Fruit fly (Drosophila melanogaster) whole organism, embryonic: Measurements from ENCODE around the gene hgo.

Experiments used
- Abd-B ChIP-seq: fragments of 200-800 bp; sonication (Bioruptor generic); optimal IDR thresholded peaks from 2 replicates; lab custom pipeline; 2018; ENCODE audit warnings: missing biosample characterization, mild to moderate bottlenecking, missing genetic modification characterization, moderate library complexity
- Atf-2 ChIP-seq: fragments of 200-800 bp; sonication (Bioruptor generic); optimal IDR thresholded peaks from 2 replicates; lab custom pipeline; 2016; ENCODE audit warnings: missing biosample characterization, missing genetic modification characterization
- Awh ChIP-seq: fragments of 200-800 bp; sonication (Bioruptor generic); IDR thresholded peaks from 2 replicates; pipeline ENCODE4, ENCODE4 v1.3.6; 2022; ENCODE audit warnings: missing biosample characterization, missing genetic modification characterization
- BEAF-32 ChIP-seq: fragments of 200-800 bp; sonication (Bioruptor generic); optimal IDR thresholded peaks from 3 replicates; lab custom pipeline; 2017; ENCODE audit warnings: missing biosample characterization, missing genetic modification characterization, mild to moderate bottlenecking, moderate library complexity, missing genetic modification reagents
- CG10654 ChIP-seq: fragments of 200-800 bp; sonication (Bioruptor generic); optimal IDR thresholded peaks from 2 replicates; lab custom pipeline; 2016; ENCODE audit warnings: missing biosample characterization, missing genetic modification characterization
- CG10959 ChIP-seq: fragments of 200-800 bp; sonication (Bioruptor generic); IDR thresholded peaks from 2 replicates; pipeline ENCODE4 v1.3.6; 2022; ENCODE audit warnings: missing biosample characterization, missing genetic modification characterization
- CG13775 ChIP-seq: fragments of 200-800 bp; sonication (Bioruptor generic); optimal IDR thresholded peaks from 3 replicates; lab custom pipeline; 2017; ENCODE audit warnings: missing biosample characterization, mild to moderate bottlenecking, missing genetic modification characterization
- CG14441 ChIP-seq: fragments of 200-800 bp; sonication (Bioruptor generic); IDR thresholded peaks from 2 replicates; pipeline ENCODE4 v1.3.6; 2022; ENCODE audit warnings: missing biosample characterization, missing genetic modification characterization
- CG14710 ChIP-seq: fragments of 200-800 bp; sonication (Bioruptor generic); optimal IDR thresholded peaks from 3 replicates; lab custom pipeline; 2019; ENCODE audit warnings: missing biosample characterization, mild to moderate bottlenecking, missing genetic modification characterization, moderate library complexity
- CG14860 ChIP-seq: fragments of 200-800 bp; sonication (Bioruptor generic); IDR thresholded peaks from 3 replicates; pipeline ENCODE4 v1.3.6; 2022; ENCODE audit warnings: missing biosample characterization, missing genetic modification characterization; ENCODE audit not compliant: partially characterized antibody
- CG2129 ChIP-seq: fragments of 200-800 bp; sonication (Bioruptor generic); IDR thresholded peaks from 2 replicates; pipeline ENCODE4 v1.3.6; 2022; ENCODE audit warnings: missing biosample characterization, missing genetic modification characterization; ENCODE audit not compliant: partially characterized antibody
- CG2712 ChIP-seq: fragments of 200-800 bp; optimal IDR thresholded peaks from 3 replicates; lab custom pipeline; 2019; ENCODE audit warnings: missing biosample characterization, mild to moderate bottlenecking, missing genetic modification characterization, moderate library complexity
- CG33213 ChIP-seq: fragments of 200-800 bp; sonication (Bioruptor generic); optimal IDR thresholded peaks from 3 replicates; lab custom pipeline; 2016; ENCODE audit warnings: missing biosample characterization, missing genetic modification characterization
- CG4707 ChIP-seq: fragments of 200-800 bp; sonication (Bioruptor generic); optimal IDR thresholded peaks from 2 replicates; lab custom pipeline; 2018; ENCODE audit warnings: missing biosample characterization, mild to moderate bottlenecking, missing genetic modification characterization, moderate library complexity
- CG6813 ChIP-seq: fragments of 200-800 bp; sonication (Bioruptor generic); optimal IDR thresholded peaks from 2 replicates; lab custom pipeline; 2017; ENCODE audit warnings: missing biosample characterization, missing genetic modification characterization, mild to moderate bottlenecking, moderate library complexity, missing genetic modification reagents
- CG7963 ChIP-seq: fragments of 200-800 bp; sonication (Bioruptor generic); IDR thresholded peaks from 3 replicates; pipeline ENCODE4 v1.3.6; 2022; ENCODE audit warnings: missing biosample characterization, missing genetic modification characterization; ENCODE audit not compliant: partially characterized antibody
- CG9817 ChIP-seq: fragments of 200-800 bp; sonication (Bioruptor generic); optimal IDR thresholded peaks from 2 replicates; lab custom pipeline; 2018; ENCODE audit warnings: missing biosample characterization, mild to moderate bottlenecking, missing genetic modification characterization, moderate library complexity
- Camta ChIP-seq: fragments of 200-800 bp; sonication (Bioruptor generic); optimal IDR thresholded peaks from 2 replicates; lab custom pipeline; 2016; ENCODE audit warnings: missing biosample characterization, missing genetic modification characterization
- Chrac-16 ChIP-seq: fragments of 200-800 bp; sonication (Bioruptor generic); optimal IDR thresholded peaks from 3 replicates; lab custom pipeline; 2016; ENCODE audit warnings: missing biosample characterization, missing genetic modification characterization
- Dek ChIP-seq: fragments of 200-800 bp; sonication (Bioruptor generic); optimal IDR thresholded peaks from 3 replicates; lab custom pipeline; 2019; ENCODE audit warnings: missing biosample characterization, mild to moderate bottlenecking, missing genetic modification characterization, moderate library complexity
- Dref ChIP-seq: fragments of 200-800 bp; sonication (Bioruptor generic); IDR thresholded peaks from 2 replicates; pipeline ENCODE4 v1.3.6; 2022; ENCODE audit warnings: missing biosample characterization, missing genetic modification characterization
- E2f2 ChIP-seq: fragments of 200-800 bp; sonication (Bioruptor generic); IDR thresholded peaks from 2 replicates; pipeline ENCODE4 v1.3.6; 2022; ENCODE audit warnings: missing biosample characterization, missing genetic modification characterization
- Fer2 ChIP-seq: fragments of 200-800 bp; sonication (Bioruptor generic); optimal IDR thresholded peaks from 2 replicates; lab custom pipeline; 2018; ENCODE audit warnings: missing biosample characterization, mild to moderate bottlenecking, missing genetic modification characterization, moderate library complexity
- HLH4C ChIP-seq: fragments of 200-800 bp; sonication (Bioruptor generic); IDR thresholded peaks from 3 replicates; pipeline ENCODE4 v1.3.6; 2022; ENCODE audit warnings: missing biosample characterization, missing genetic modification characterization; ENCODE audit not compliant: partially characterized antibody
- HmgZ ChIP-seq: fragments of 200-800 bp; sonication (Bioruptor generic); optimal IDR thresholded peaks from 2 replicates; lab custom pipeline; 2018; ENCODE audit warnings: missing biosample characterization, mild to moderate bottlenecking, missing genetic modification characterization
- Hr78 ChIP-seq, 2 experiments: fragments of 200-800 bp in 1 of 2; fragments of >200 bp in 1 of 2; sonication (Bioruptor generic) in 1 of 2; optimal IDR thresholded peaks; 2 replicates each; lab custom pipeline; 2017 to 2019; ENCODE audit warnings: missing biosample characterization in 2 of 2, missing genetic modification characterization in 2 of 2, mild to moderate bottlenecking in 1 of 2, moderate library complexity in 1 of 2
- MBD-R2 ChIP-seq: fragments of 200-800 bp; sonication (Bioruptor generic); IDR thresholded peaks from 2 replicates; pipeline ENCODE4 v1.3.6; 2022; ENCODE audit warnings: missing biosample characterization, missing genetic modification characterization
- Nf-YB ChIP-seq: fragments of 200-800 bp; sonication (Bioruptor generic); optimal IDR thresholded peaks from 3 replicates; lab custom pipeline; 2019; ENCODE audit warnings: missing biosample characterization, mild to moderate bottlenecking, missing genetic modification characterization, moderate library complexity
- Spps ChIP-seq: fragments of 200-800 bp; sonication (Bioruptor generic); optimal IDR thresholded peaks from 2 replicates; lab custom pipeline; 2018; ENCODE audit warnings: missing biosample characterization, mild to moderate bottlenecking, missing genetic modification characterization
- Sry-β ChIP-seq: fragments of 200-800 bp; sonication (Bioruptor generic); optimal IDR thresholded peaks from 2 replicates; lab custom pipeline; 2018; ENCODE audit warnings: missing biosample characterization, mild to moderate bottlenecking, missing genetic modification characterization, moderate library complexity
- Sry-δ ChIP-seq: fragments of 200-800 bp; sonication (Bioruptor generic); optimal IDR thresholded peaks from 2 replicates; lab custom pipeline; 2016; ENCODE audit warnings: missing biosample characterization, missing genetic modification characterization
- amos ChIP-seq: fragments of 200-800 bp; sonication (Bioruptor generic); IDR thresholded peaks from 2 replicates; pipeline ENCODE4 v1.3.6; 2022; ENCODE audit warnings: missing biosample characterization, missing genetic modification characterization; ENCODE audit not compliant: partially characterized antibody
- esg ChIP-seq: fragments of 200-800 bp; sonication (Bioruptor generic); conservative IDR thresholded peaks from 2 replicates; pipeline ENCODE4 v1.3.6; 2022; ENCODE audit warnings: missing biosample characterization, missing genetic modification characterization
- fd102C ChIP-seq: fragments of 200-800 bp; sonication (Bioruptor generic); optimal IDR thresholded peaks from 2 replicates; lab custom pipeline; 2018; ENCODE audit warnings: missing biosample characterization, mild to moderate bottlenecking, missing genetic modification characterization, moderate library complexity
- gce ChIP-seq: fragments of 200-800 bp; sonication (Bioruptor generic); IDR thresholded peaks from 3 replicates; pipeline ENCODE4 v1.3.6; 2022; ENCODE audit warnings: missing biosample characterization, missing genetic modification characterization
- ind ChIP-seq: fragments of 200-800 bp; sonication (Bioruptor generic); optimal IDR thresholded peaks from 3 replicates; lab custom pipeline; 2016; ENCODE audit warnings: missing biosample characterization, missing genetic modification characterization
- inv ChIP-seq: fragments of 200-800 bp; sonication (Bioruptor generic); IDR thresholded peaks from 2 replicates; pipeline ENCODE4 v1.3.6; 2022; ENCODE audit warnings: missing biosample characterization, missing genetic modification characterization; ENCODE audit not compliant: partially characterized antibody
- lilli ChIP-seq: fragments of 200-800 bp; sonication (Bioruptor generic); optimal IDR thresholded peaks from 3 replicates; lab custom pipeline; 2016; ENCODE audit warnings: missing biosample characterization, missing genetic modification characterization
- lola ChIP-seq, 3 experiments: fragments of >200 bp in 2 of 3; fragments of 200-800 bp in 1 of 3; sonication (Bioruptor generic) in 1 of 3; optimal IDR thresholded peaks; 2 replicates each; lab custom pipeline; 2017 to 2019; ENCODE audit warnings: missing biosample characterization in 3 of 3, missing genetic modification characterization in 3 of 3, mild to moderate bottlenecking in 1 of 3, moderate library complexity in 1 of 3
- nmo ChIP-seq: fragments of 200-800 bp; sonication (Bioruptor generic); optimal IDR thresholded peaks from 2 replicates; lab custom pipeline; 2018; ENCODE audit warnings: missing biosample characterization, mild to moderate bottlenecking, missing genetic modification characterization, moderate library complexity
- phol ChIP-seq: fragments of 200-800 bp; sonication (Bioruptor generic); optimal IDR thresholded peaks from 3 replicates; lab custom pipeline; 2018; ENCODE audit warnings: missing biosample characterization, mild to moderate bottlenecking, missing genetic modification characterization, moderate library complexity
- pita ChIP-seq: fragments of 200-800 bp; sonication (Bioruptor generic); optimal IDR thresholded peaks from 2 replicates; lab custom pipeline; 2017; ENCODE audit warnings: missing biosample characterization, mild to moderate bottlenecking, missing genetic modification characterization
- prd ChIP-seq, 3 experiments: fragments of >200 bp in 2 of 3; fragments of 200-800 bp in 1 of 3; sonication (Bioruptor generic) in 1 of 3; optimal IDR thresholded peaks in 2 of 3; IDR thresholded peaks in 1 of 3; 2 replicates in 2 of 3; 3 replicates in 1 of 3; pipeline versions ENCODE4 v1.3.6 to Lab custom; 2017 to 2022; ENCODE audit warnings: missing biosample characterization in 1 of 3, missing genetic modification characterization in 1 of 3
- slbo ChIP-seq: fragments of 200-800 bp; sonication (Bioruptor generic); IDR thresholded peaks from 2 replicates; pipeline ENCODE4 v1.3.6; 2022; ENCODE audit warnings: missing biosample characterization, missing genetic modification characterization
- sqz ChIP-seq: fragments of 200-800 bp; sonication (Bioruptor generic); optimal IDR thresholded peaks from 3 replicates; lab custom pipeline; 2018; ENCODE audit warnings: missing biosample characterization, mild to moderate bottlenecking, missing genetic modification characterization
- vvl ChIP-seq: fragments of 200-800 bp; sonication (Bioruptor generic); IDR thresholded peaks from 2 replicates; pipeline ENCODE4 v1.3.6; 2022; ENCODE audit warnings: missing biosample characterization, missing genetic modification characterization
- yki ChIP-seq: fragments of >200 bp; optimal IDR thresholded peaks from 3 replicates; lab custom pipeline; 2018
- zen ChIP-seq: fragments of 200-800 bp; sonication (Bioruptor generic); optimal IDR thresholded peaks from 3 replicates; lab custom pipeline; 2018; ENCODE audit warnings: missing biosample characterization, mild to moderate bottlenecking, missing genetic modification characterization, moderate library complexity

hgo gene

dm6 chr2L:11091111-11091510, 45.1 kb upstream of the hgo start, which contains the start of gene Wdr59 (continued):
- TF ChIP-seq ind (GFP tag; lab: Kevin White, UChicago) (peak; percentile 52), fd102C (no peak), E2f2 (GFP tag; lab: Robert Waterston, UW) (peak; percentile 90), sqz (GFP tag; lab: Kevin White, UChicago) (no peak), MBD-R2 (peak; percentile 49; the same call in 1 of the 2 replicates), CG2712 (tag; lab: Kevin White, UChicago) (peak; percentile 72), Hr78 (GFP tag; optimal IDR thresholded peaks at IDR 0.05; lab: Kevin White, UChicago) (no peak), CG14860 (GFP tag; lab: Robert Waterston, UW) (peak; percentile 62; the same call in 2 of the 3 replicates), esg (GFP tag; lab: Robert Waterston, UW) (0 out of 2 replicates have a peak, but pooled peaks have one; percentile 9), vvl (GFP tag; lab: Robert Waterston, UW) (peak; percentile 26; the same call in 1 of the 2 replicates), Nf-YB (GFP tag; lab: Kevin White, UChicago) (no peak), Chrac-16 (GFP tag; lab: Kevin White, UChicago) (peak; percentile 55), Dref (GFP tag; lab: Robert Waterston, UW) (peak; percentile 72), Camta (GFP tag; lab: Kevin White, UChicago) (no peak), HmgZ (peak; percentile 46), CG9817 (peak; percentile 42), prd (optimal IDR thresholded peaks at IDR 0.05; lab: Kevin White, UChicago) (no peak), prd (GFP tag; IDR thresholded peaks at IDR 0.05; lab: Robert Waterston, UW) (peak; percentile 59; the same call in 1 of the 3 replicates), Dek (tag; lab: Kevin White, UChicago) (peak; percentile 51), BEAF-32 (GFP tag; lab: Kevin White, UChicago) (peak; percentile 83), slbo (GFP tag; lab: Robert Waterston, UW) (peak; percentile 70), yki (lab: Kevin White, UChicago) (no peak), gce (GFP tag; lab: Robert Waterston, UW) (no peak), CG4707 (GFP tag; lab: Kevin White, UChicago) (no peak), Fer2 (no peak), HLH4C (peak; percentile 73), amos (peak; percentile 58; the same call in 1 of the 2 replicates), Awh (GFP tag; lab: Robert Waterston, UW) (no peak), inv (peak; percentile 60), pita (GFP tag; lab: Kevin White, UChicago) (no peak), Sry-β (GFP tag; lab: Kevin White, UChicago) (peak; percentile 99), Spps (tag; lab: Kevin White, UChicago) (peak; percentile 12), nmo (peak; percentile 71), CG2129 (GFP tag; lab: Robert Waterston, UW) (peak; percentile 60; the same call in 1 of the 2 replicates), CG6813 (GFP tag; lab: Kevin White, UChicago) (no peak), CG7963 (GFP tag; lab: Robert Waterston, UW) (0 out of 3 replicates have a peak, but pooled peaks have one; percentile 48), Sry-δ (GFP tag; lab: Kevin White, UChicago) (peak; percentile 50), Atf-2 (GFP tag; lab: Kevin White, UChicago) (no peak), lola (GFP tag; optimal IDR thresholded peaks at IDR 0.05; lab: Kevin White, UChicago) (peak in 1 of 3 experiments; percentile 59), CG13775 (GFP tag; lab: Kevin White, UChicago) (peak; percentile 2), lilli (GFP tag; lab: Kevin White, UChicago) (peak; percentile 52), Abd-B (GFP tag; lab: Kevin White, UChicago) (peak; percentile 58), CG14441 (GFP tag; lab: Robert Waterston, UW) (0 out of 2 replicates have a peak, but pooled peaks have one; percentile 13), CG14710 (peak; percentile 77), zen (peak; percentile 42), CG10959 (no peak), phol (tag; lab: Kevin White, UChicago) (peak; percentile 68), CG33213 (no peak), CG10654 (GFP tag; lab: Kevin White, UChicago) (peak; percentile 8)
